Fruit fly (Drosophila melanogaster) whole organism, embryonic: ENCODE measurements around the gene Bgb.

Source experiments
- CG14441 ChIP-seq: fragments of 200-800 bp; sonication (Bioruptor generic); IDR thresholded peaks from 2 replicates; pipeline ENCODE4 v1.3.6; 2022; ENCODE audit warnings: missing biosample characterization, missing genetic modification characterization
- CG16863 ChIP-seq: fragments of 200-800 bp; sonication (Bioruptor generic); optimal IDR thresholded peaks from 3 replicates; lab custom pipeline; 2016; ENCODE audit warnings: missing biosample characterization, missing genetic modification characterization
- Ets97D ChIP-seq: fragments of 200-800 bp; sonication (Bioruptor generic); optimal IDR thresholded peaks from 3 replicates; lab custom pipeline; 2016; ENCODE audit warnings: missing biosample characterization, missing genetic modification characterization
- Rfx ChIP-seq: fragments of 200-800 bp; sonication (Bioruptor generic); IDR thresholded peaks from 2 replicates; pipeline ENCODE4 v1.3.6; 2022; ENCODE audit warnings: missing biosample characterization, missing genetic modification characterization
- bcd ChIP-seq: fragments of 200-800 bp; sonication (Bioruptor generic); optimal IDR thresholded peaks from 2 replicates; lab custom pipeline; 2017; ENCODE audit warnings: missing biosample characterization, mild to moderate bottlenecking, missing genetic modification characterization
- dpn ChIP-seq, 2 experiments: fragments of 200-800 bp; sonication (Bioruptor generic); optimal IDR thresholded peaks; 3 replicates each; lab custom pipeline; 2016; ENCODE audit warnings: missing biosample characterization in 2 of 2, missing genetic modification characterization in 2 of 2
- insv ChIP-seq, 2 experiments: fragments of 200-800 bp; sonication (Bioruptor generic); optimal IDR thresholded peaks; 3 replicates each; lab custom pipeline; 2016 to 2018; ENCODE audit warnings: missing biosample characterization in 2 of 2, missing genetic modification characterization in 2 of 2
- sima ChIP-seq: fragments of 200-800 bp; sonication (Bioruptor generic); optimal IDR thresholded peaks from 2 replicates; lab custom pipeline; 2016; ENCODE audit warnings: missing biosample characterization, missing genetic modification characterization

dm6 chr3L:1653752-1654151, 14.2 kb downstream of the Bgb start:
- no peak for TF ChIP-seq dpn (GFP tag; optimal IDR thresholded peaks at IDR 0.05; lab: Kevin White, UChicago)
- TF ChIP-seq Rfx: no peak
- TF ChIP-seq Ets97D (GFP tag; lab: Kevin White, UChicago): no peak
- no peak for TF ChIP-seq sima
- TF ChIP-seq CG16863 (GFP tag; lab: Kevin White, UChicago): no peak
- TF ChIP-seq CG14441: no peak
- TF ChIP-seq bcd (GFP tag; lab: Kevin White, UChicago): no peak
- TF ChIP-seq insv (GFP tag; optimal IDR thresholded peaks at IDR 0.05; lab: Kevin White, UChicago): no peak
